Fruit fly (Drosophila melanogaster): ENCODE data around the gene PIG-Wa.
A peak's percentile ranks its signal among the peaks of the same experiment; 100 is the strongest.

Gene PIG-Wa

DNA sequence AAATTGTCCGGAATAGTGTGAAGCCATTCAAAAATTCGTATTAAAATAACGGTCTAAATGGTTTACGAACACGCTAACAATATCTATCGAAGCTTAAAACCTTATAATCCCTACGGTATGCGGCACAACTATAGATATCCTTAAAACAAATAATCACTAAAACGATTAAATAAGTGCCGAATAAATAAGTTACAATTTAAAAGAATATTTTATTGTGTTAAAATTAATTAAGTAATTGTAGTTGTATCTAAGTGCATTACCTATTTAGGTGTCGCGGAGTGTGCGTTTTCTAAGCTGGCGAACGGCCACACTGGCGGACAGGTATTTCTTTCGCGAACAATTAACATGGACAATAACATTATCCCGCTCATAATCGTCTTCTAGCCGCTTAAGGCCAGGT is 2.2 kb upstream of the PIG-Wa start, which contains the start of gene Eogt (continued):
- TF ChIP-seq hbn (GFP tag; IDR thresholded peaks at IDR 0.05; ENCODE audit: partially characterized antibody) (no peak), CG4820 (GFP tag; optimal IDR thresholded peaks at IDR 0.05) (peak; percentile 91), Oaz (GFP tag; IDR thresholded peaks at IDR 0.05) (peak; percentile 95), CG11723 (GFP tag; optimal IDR thresholded peaks at IDR 0.05) (peak; percentile 75), kah (GFP tag; optimal IDR thresholded peaks at IDR 0.05) (peak; percentile 66), mam (GFP tag; optimal IDR thresholded peaks at IDR 0.05) (peak; percentile 83), CG15479 (GFP tag; optimal IDR thresholded peaks at IDR 0.05) (peak; percentile 27), CG11093 (GFP tag; IDR thresholded peaks at IDR 0.05) (peak; percentile 96), CG3065 (GFP tag; optimal IDR thresholded peaks at IDR 0.05) (peak; percentile 86), hth (optimal IDR thresholded peaks at IDR 0.05) (no peak), CG18011 (GFP tag; optimal IDR thresholded peaks at IDR 0.05) (peak; percentile 86), lab (GFP tag; optimal IDR thresholded peaks at IDR 0.05) (peak; percentile 90), Dfd (GFP tag; optimal IDR thresholded peaks at IDR 0.05) (peak in 1 of 2 experiments; percentile 63), Med (GFP tag) (peak; percentile 95), Eip74EF (GFP tag; optimal IDR thresholded peaks at IDR 0.05) (peak in 1 of 2 experiments; percentile 72), esg (GFP tag; conservative IDR thresholded peaks at IDR 0.05) (peak; percentile 96), CG9727 (GFP tag; optimal IDR thresholded peaks at IDR 0.05) (peak; percentile 93), scrt (GFP tag; optimal IDR thresholded peaks at IDR 0.05) (peak; percentile 71), CG10267 (tag; optimal IDR thresholded peaks at IDR 0.05) (peak; percentile 87), YL-1 (GFP tag; optimal IDR thresholded peaks at IDR 0.05) (peak; percentile 76), hkb (optimal IDR thresholded peaks at IDR 0.05) (no peak), hkb (GFP tag; IDR thresholded peaks at IDR 0.05) (peak; percentile 96), Gsc (GFP tag; IDR thresholded peaks at IDR 0.05) (peak; percentile 93), CG7987 (GFP tag; optimal IDR thresholded peaks at IDR 0.05) (peak; percentile 50), Ets97D (GFP tag; optimal IDR thresholded peaks at IDR 0.05) (peak; percentile 45), sens (GFP tag) (peak; percentile 97), CoRest (tag; optimal IDR thresholded peaks at IDR 0.05) (peak; percentile 97), CG18262 (tag; optimal IDR thresholded peaks at IDR 0.05) (peak; percentile 93), CG2202 (tag; optimal IDR thresholded peaks at IDR 0.05) (peak; percentile 92), CG15011 (GFP tag; optimal IDR thresholded peaks at IDR 0.05) (peak; percentile 78), lilli (GFP tag; optimal IDR thresholded peaks at IDR 0.05) (peak; percentile 92), corto (GFP tag; optimal IDR thresholded peaks at IDR 0.05) (peak; percentile 33), CG31441 (GFP tag; IDR thresholded peaks at IDR 0.05) (peak; percentile 86), jigr1 (GFP tag; IDR thresholded peaks at IDR 0.05) (peak; percentile 95), pnt (GFP tag; optimal IDR thresholded peaks at IDR 0.05) (peak; percentile 68), CG34422 (GFP tag; IDR thresholded peaks at IDR 0.05) (peak; percentile 98), CG1603 (tag; optimal IDR thresholded peaks at IDR 0.05) (peak; percentile 98), CG16863 (GFP tag; optimal IDR thresholded peaks at IDR 0.05) (peak; percentile 55), knrl (GFP tag; IDR thresholded peaks at IDR 0.05; ENCODE audit: partially characterized antibody) (peak; percentile 25; the same call in 1 of the 3 replicates), CG13123 (GFP tag; optimal IDR thresholded peaks at IDR 0.05) (peak; percentile 88), Pdp1 (GFP tag; optimal IDR thresholded peaks at IDR 0.05) (peak; percentile 82 to 85), Bteb2 (GFP tag; optimal IDR thresholded peaks at IDR 0.05) (peak; percentile 63), sug (tag; optimal IDR thresholded peaks at IDR 0.05) (peak; percentile 85), CG7963 (GFP tag; IDR thresholded peaks at IDR 0.05; ENCODE audit: partially characterized antibody) (no peak), CG13624 (GFP tag; optimal IDR thresholded peaks at IDR 0.05) (peak; percentile 63), Vsx1 (GFP tag; optimal IDR thresholded peaks at IDR 0.05) (no peak), usp (GFP tag; optimal IDR thresholded peaks at IDR 0.05) (no peak), sc (optimal IDR thresholded peaks at IDR 0.05) (no peak), sc (GFP tag; optimal IDR thresholded peaks at IDR 0.05) (peak; percentile 85), disco-r (GFP tag; optimal IDR thresholded peaks at IDR 0.05) (peak; percentile 32), vfl (GFP tag; optimal IDR thresholded peaks at IDR 0.05) (peak; percentile 73)
